Fruit fly (Drosophila melanogaster): ENCODE measurements around the gene CG16986.

CG16986 gene

dm6 chr3L:2581857-2582256 lies 18.3 kb upstream of the CG16986 start (continued):
- TF ChIP-seq CG6254 (GFP tag; optimal IDR thresholded peaks at IDR 0.05) = no peak
- TF ChIP-seq CG1603 (tag; optimal IDR thresholded peaks at IDR 0.05) = no peak
- no peak for TF ChIP-seq stwl (tag; optimal IDR thresholded peaks at IDR 0.05)
- no peak for TF ChIP-seq CG15011 (GFP tag; optimal IDR thresholded peaks at IDR 0.05)
- no peak for TF ChIP-seq danr (GFP tag; IDR thresholded peaks at IDR 0.05)
- no peak for TF ChIP-seq CG6272 (GFP tag; IDR thresholded peaks at IDR 0.05)
- no peak for TF ChIP-seq pb (GFP tag; optimal IDR thresholded peaks at IDR 0.05)
- no peak for TF ChIP-seq CG15696 (tag; optimal IDR thresholded peaks at IDR 0.05)
- peak; percentile 8 for TF ChIP-seq CoRest (tag; optimal IDR thresholded peaks at IDR 0.05)
- no peak for TF ChIP-seq CG7987 (GFP tag; optimal IDR thresholded peaks at IDR 0.05)
- no peak for TF ChIP-seq Side (GFP tag; optimal IDR thresholded peaks at IDR 0.05)
- TF ChIP-seq CG6689 (GFP tag; IDR thresholded peaks at IDR 0.05) = peak; percentile 21; the same call in 1 of the 2 replicates
- TF ChIP-seq abd-A (tag; optimal IDR thresholded peaks at IDR 0.05) = no peak
- TF ChIP-seq CG10147 (GFP tag; optimal IDR thresholded peaks at IDR 0.05) = no peak
- no peak for TF ChIP-seq cas (GFP tag; IDR thresholded peaks at IDR 0.05)
- 0 out of 2 replicates have a peak, but pooled peaks have one; percentile 13 for TF ChIP-seq CG31224 (GFP tag; IDR thresholded peaks at IDR 0.05)
- TF ChIP-seq CG2678 (tag; optimal IDR thresholded peaks at IDR 0.05) = peak; percentile 21
- peak; percentile 63; the same call in 2 of the 3 replicates for TF ChIP-seq CG11695 (GFP tag; IDR thresholded peaks at IDR 0.05)
- TF ChIP-seq gem (tag; optimal IDR thresholded peaks at IDR 0.05) = peak; percentile 32
- TF ChIP-seq CG10431 (GFP tag; optimal IDR thresholded peaks at IDR 0.05) = no peak
- TF ChIP-seq tx (GFP tag; optimal IDR thresholded peaks at IDR 0.05) = no peak
- no peak for TF ChIP-seq crc (GFP tag; optimal IDR thresholded peaks at IDR 0.05)
- TF ChIP-seq NfI (GFP tag; optimal IDR thresholded peaks at IDR 0.05) = no peak
- TF ChIP-seq Hr39 (optimal IDR thresholded peaks at IDR 0.05) = no peak
- TF ChIP-seq CG11398 (GFP tag; optimal IDR thresholded peaks at IDR 0.05) = no peak
- TF ChIP-seq CG7963 (GFP tag; IDR thresholded peaks at IDR 0.05; ENCODE audit: partially characterized antibody) = no peak
- TF ChIP-seq Meics (GFP tag; optimal IDR thresholded peaks at IDR 0.05) = no peak
- no peak for TF ChIP-seq CTCF (GFP tag; optimal IDR thresholded peaks at IDR 0.05)
- no peak for TF ChIP-seq CG7928 (GFP tag; optimal IDR thresholded peaks at IDR 0.05)
- no peak for TF ChIP-seq CG18619 (GFP tag; optimal IDR thresholded peaks at IDR 0.05)
- no peak for TF ChIP-seq CG2129 (GFP tag; IDR thresholded peaks at IDR 0.05; ENCODE audit: partially characterized antibody)
- TF ChIP-seq pfk (GFP tag; optimal IDR thresholded peaks at IDR 0.05) = no peak
- no peak for TF ChIP-seq CG10209 (GFP tag; optimal IDR thresholded peaks at IDR 0.05)
- no peak for TF ChIP-seq CG8281 (tag; optimal IDR thresholded peaks at IDR 0.05)
- no peak for TF ChIP-seq Sry-β (GFP tag; optimal IDR thresholded peaks at IDR 0.05)
- no peak for TF ChIP-seq Abd-B (GFP tag; optimal IDR thresholded peaks at IDR 0.05)
- no peak for TF ChIP-seq CG10321 (GFP tag; IDR thresholded peaks at IDR 0.05)
- TF ChIP-seq gsb-n (tag; optimal IDR thresholded peaks at IDR 0.05) = no peak
- TF ChIP-seq Deaf1 (tag; optimal IDR thresholded peaks at IDR 0.05) = no peak
- no peak for TF ChIP-seq CG9727 (GFP tag; optimal IDR thresholded peaks at IDR 0.05)
- TF ChIP-seq cg (GFP tag; optimal IDR thresholded peaks at IDR 0.05) = no peak
- TF ChIP-seq en (GFP tag; optimal IDR thresholded peaks at IDR 0.05) = no peak
- TF ChIP-seq CG6683 (GFP tag; optimal IDR thresholded peaks at IDR 0.05) = no peak
- no peak for TF ChIP-seq CG3281 (GFP tag; optimal IDR thresholded peaks at IDR 0.05)
- no peak for TF ChIP-seq sim (GFP tag; IDR thresholded peaks at IDR 0.05)
- TF ChIP-seq Rfx (GFP tag; IDR thresholded peaks at IDR 0.05) = peak; percentile 59
- TF ChIP-seq CG15514 (GFP tag; optimal IDR thresholded peaks at IDR 0.05) = no peak
- no peak for TF ChIP-seq seq (GFP tag; IDR thresholded peaks at IDR 0.05)
- TF ChIP-seq nerfin-1 (tag; optimal IDR thresholded peaks at IDR 0.05) = no peak
- no peak for TF ChIP-seq Mrtf (GFP tag; IDR thresholded peaks at IDR 0.05)
- TF ChIP-seq CG3995 (GFP tag; optimal IDR thresholded peaks at IDR 0.05) = no peak
- TF ChIP-seq CG2712 (tag; optimal IDR thresholded peaks at IDR 0.05) = no peak

All from whole organism, embryonic.